4 worm cellular contexts compared by ENCODE assay signal in the genomic region with DNA sequence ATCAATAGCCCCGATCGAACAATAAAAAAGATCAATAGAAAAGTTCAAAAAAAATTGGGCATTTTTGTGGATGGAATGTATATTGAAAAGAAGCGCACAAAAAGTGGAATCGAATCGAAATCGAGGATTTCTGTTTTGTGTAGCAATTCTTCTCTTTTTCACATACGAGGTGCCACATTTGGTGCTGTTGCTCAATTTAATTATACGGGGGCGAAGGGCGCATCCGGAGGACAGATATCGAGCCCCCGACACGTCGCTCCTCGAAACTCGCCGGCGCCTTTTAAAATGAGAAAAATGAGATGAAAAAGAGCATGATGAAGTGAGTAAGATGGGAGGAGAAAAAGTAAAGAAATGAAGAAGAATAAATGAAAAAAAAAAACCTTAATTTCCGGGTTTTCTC.
TF ChIP-seq lines count a peak whose summit lies in the region.

No protein-coding gene starts in this region.

TF ChIP-seq in whole organism, L1 larva, 84 proteins besides CTCF, POLR2A, EP300 and RAD21:
- peak; percentile 25 for TF ChIP-seq fkh-10 (GFP tag; optimal IDR thresholded peaks at IDR 0.05; lab: Kevin White, UChicago)
- TF ChIP-seq lin-14 (GFP tag; optimal IDR thresholded peaks at IDR 0.05; lab: Kevin White, UChicago), result peak; percentile 58
- TF ChIP-seq tlp-1 (tag; optimal IDR thresholded peaks at IDR 0.05; lab: Kevin White, UChicago), result no peak
- peak; percentile 32 for TF ChIP-seq nhr-85 (tag; lab: Kevin White, UChicago)
- TF ChIP-seq dpl-1 (GFP tag; optimal IDR thresholded peaks at IDR 0.05; lab: Kevin White, UChicago), result no peak
- no peak for TF ChIP-seq lin-13 (GFP tag; optimal IDR thresholded peaks at IDR 0.05; lab: Kevin White, UChicago)
TF ChIP-seq in whole organism, L1 larva: peak in this region for 3.

TF ChIP-seq in whole organism, L4 larva, 104 proteins besides CTCF, POLR2A, EP300 and RAD21:
- TF ChIP-seq ctbp-1 (GFP tag; IDR thresholded peaks at IDR 0.05; lab: Robert Waterston, UW), result 0 out of 2 replicates have a peak, but pooled peaks have one; percentile 13
- no peak for TF ChIP-seq F37D6.2 (tag; optimal IDR thresholded peaks at IDR 0.05; lab: Kevin White, UChicago)
TF ChIP-seq in whole organism, L4 larva: peak in this region for 1.

TF ChIP-seq in whole organism, late embryonic, 69 proteins besides CTCF, POLR2A, EP300 and RAD21:
- no peak for TF ChIP-seq ttx-3 (tag; optimal IDR thresholded peaks at IDR 0.05; lab: Kevin White, UChicago)
- peak; percentile 88 for TF ChIP-seq unc-42 (tag; optimal IDR thresholded peaks at IDR 0.05; lab: Kevin White, UChicago)

TF ChIP-seq in whole organism, mixed stage, embryonic, 35 proteins besides CTCF, POLR2A, EP300 and RAD21:
- TF ChIP-seq cnd-1 (tag; optimal IDR thresholded peaks at IDR 0.05; lab: Kevin White, UChicago), result no peak
- peak; percentile 75 for TF ChIP-seq ces-1 (GFP tag; optimal IDR thresholded peaks at IDR 0.05; lab: Kevin White, UChicago)
- no peak for TF ChIP-seq nhr-76 (tag; optimal IDR thresholded peaks at IDR 0.05; lab: Kevin White, UChicago)
- TF ChIP-seq mls-2 (tag; optimal IDR thresholded peaks at IDR 0.05; lab: Kevin White, UChicago), result no peak
- TF ChIP-seq nhr-28 (tag; optimal IDR thresholded peaks at IDR 0.05; lab: Kevin White, UChicago), result no peak
- no peak for TF ChIP-seq hlh-1 (tag; optimal IDR thresholded peaks at IDR 0.05; lab: Kevin White, UChicago)

Comparison
In these comparisons a context has a peak if more than half of its experiments do, and no peak if none do; other contexts are left out.
1. Of the 29 proteins assayed by ChIP-seq in both whole organism, L4 larva and whole organism, L1 larva: peak only in whole organism, L4 larva: none; only in whole organism, L1 larva: fkh-10; in both: none; in neither: 28.